Worm (Caenorhabditis elegans): ENCODE data around the gene F54E4.3.
A peak's percentile ranks its signal among the peaks of the same experiment; 100 is the strongest.

F54E4.3 gene

ce11 chrX:14621207-14621606 lies 15.0 kb downstream of the F54E4.3 start:
- no peak for TF ChIP-seq Y79H2A.3 (GFP tag; conservative IDR thresholded peaks at IDR 0.05)
- TF ChIP-seq K12H6.12 (tag; optimal IDR thresholded peaks at IDR 0.05): no peak
- TF ChIP-seq Y56A3A.18 (GFP tag; IDR thresholded peaks at IDR 0.05): no peak
- peak; percentile 33; the same call in 1 of the 2 replicates for TF ChIP-seq dox-1 (GFP tag; IDR thresholded peaks at IDR 0.05)
- TF ChIP-seq F57A8.1 (GFP tag; optimal IDR thresholded peaks at IDR 0.05): no peak
- TF ChIP-seq tbp1 (GFP tag; optimal IDR thresholded peaks at IDR 0.05): peak; percentile 41
- no peak for TF ChIP-seq nhr-27 (tag; optimal IDR thresholded peaks at IDR 0.05)
- no peak for TF ChIP-seq tlf-1 (GFP tag; optimal IDR thresholded peaks at IDR 0.05)
- TF ChIP-seq somi-1 (GFP tag; optimal IDR thresholded peaks at IDR 0.05): no peak
- no peak for TF ChIP-seq zim-3 (tag; optimal IDR thresholded peaks at IDR 0.05)
- TF ChIP-seq attf-5 (GFP tag; optimal IDR thresholded peaks at IDR 0.05): no peak
- TF ChIP-seq snpc-4 (GFP tag; optimal IDR thresholded peaks at IDR 0.05): no peak
- no peak for TF ChIP-seq snpc-4 (tag; optimal IDR thresholded peaks at IDR 0.05)
- no peak for TF ChIP-seq zfh-2 (GFP tag; conservative IDR thresholded peaks at IDR 0.05)
- TF ChIP-seq ztf-3 (GFP tag; optimal IDR thresholded peaks at IDR 0.05): no peak
- TF ChIP-seq ztf-28 (GFP tag; IDR thresholded peaks at IDR 0.05): no peak
- TF ChIP-seq egl-44 (GFP tag; IDR thresholded peaks at IDR 0.05): no peak
- no peak for TF ChIP-seq ztf-25 (GFP tag; IDR thresholded peaks at IDR 0.05)
- TF ChIP-seq akir-1 (GFP tag; optimal IDR thresholded peaks at IDR 0.05): no peak
- no peak for TF ChIP-seq hsf-1 (GFP tag; IDR thresholded peaks at IDR 0.05)
- no peak for TF ChIP-seq F37B4.10 (GFP tag; IDR thresholded peaks at IDR 0.05)
- TF ChIP-seq K11D2.4 (GFP tag; IDR thresholded peaks at IDR 0.05): no peak
- no peak for TF ChIP-seq F49E8.2 (tag; optimal IDR thresholded peaks at IDR 0.05; ENCODE audit: insufficient read depth)
- TF ChIP-seq ztf-26 (tag; optimal IDR thresholded peaks at IDR 0.05): no peak
- peak; percentile 58 for TF ChIP-seq D2030.7 (GFP tag; IDR thresholded peaks at IDR 0.05)
- TF ChIP-seq nfyb-1 (GFP tag; IDR thresholded peaks at IDR 0.05): no peak
- no peak for TF ChIP-seq let-526 (GFP tag; IDR thresholded peaks at IDR 0.05)
- no peak for TF ChIP-seq snpc-1.1 (tag; optimal IDR thresholded peaks at IDR 0.05; ENCODE audit: insufficient read depth)
- peak; percentile 30 for TF ChIP-seq rpc-1 (optimal IDR thresholded peaks at IDR 0.05)
- TF ChIP-seq rpc-1 (tag; optimal IDR thresholded peaks at IDR 0.05): peak; percentile 65
- TF ChIP-seq F33H1.4 (GFP tag; IDR thresholded peaks at IDR 0.05): no peak

- no peak for TF ChIP-seq T26A5.8 (tag; optimal IDR thresholded peaks at IDR 0.05)
- TF ChIP-seq madf-6 (GFP tag; IDR thresholded peaks at IDR 0.05): no peak
- TF ChIP-seq F55B11.4 (tag; optimal IDR thresholded peaks at IDR 0.05; ENCODE audit: borderline replicate concordance, insufficient read depth): no peak
- TF ChIP-seq xnd-1 (tag; optimal IDR thresholded peaks at IDR 0.05): no peak
- TF ChIP-seq ztf-25 (GFP tag; IDR thresholded peaks at IDR 0.05): no peak
- no peak for TF ChIP-seq attf-3 (GFP tag; conservative IDR thresholded peaks at IDR 0.05)
- no peak for TF ChIP-seq unc-130 (GFP tag; optimal IDR thresholded peaks at IDR 0.05)
- no peak for TF ChIP-seq mel-28 (tag; optimal IDR thresholded peaks at IDR 0.05; ENCODE audit: borderline replicate concordance)
- no peak for TF ChIP-seq tbp1 (GFP tag; optimal IDR thresholded peaks at IDR 0.05)
- TF ChIP-seq Y53G8AR.9 (GFP tag; conservative IDR thresholded peaks at IDR 0.05): no peak
- no peak for TF ChIP-seq ztf-18 (tag; optimal IDR thresholded peaks at IDR 0.05)
- no peak for TF ChIP-seq let-607 (tag; optimal IDR thresholded peaks at IDR 0.05)
- no peak for TF ChIP-seq lin-26 (GFP tag; IDR thresholded peaks at IDR 0.05)
- TF ChIP-seq F39B2.1 (GFP tag; IDR thresholded peaks at IDR 0.05): no peak
- TF ChIP-seq efl-1 (GFP tag; optimal IDR thresholded peaks at IDR 0.05): no peak
Observed at ce11 chrX:14611074-14611473, 25.1 kb downstream of the F54E4.3 start, which contains the start of gene rbc-1. rbc-1 (plus strand) TSS chrX:14611374.
